Fruit fly (Drosophila melanogaster): Measurements from ENCODE around the gene CG9813.

dm6 chr3R:13374913-13375312, 4.7 kb downstream of the CG9813 start:
- TF ChIP-seq OdsH (GFP tag; optimal IDR thresholded peaks at IDR 0.05): no peak
- no peak for TF ChIP-seq Vsx2 (GFP tag; optimal IDR thresholded peaks at IDR 0.05; ENCODE audit: partially characterized antibody)
- no peak for TF ChIP-seq HLH106 (tag; optimal IDR thresholded peaks at IDR 0.05)
- no peak for TF ChIP-seq fru (GFP tag; optimal IDR thresholded peaks at IDR 0.05)
- TF ChIP-seq Dfd (GFP tag; optimal IDR thresholded peaks at IDR 0.05): no peak
- TF ChIP-seq GATAd (GFP tag; optimal IDR thresholded peaks at IDR 0.05): no peak
- no peak for TF ChIP-seq br (GFP tag; optimal IDR thresholded peaks at IDR 0.05)
- no peak for TF ChIP-seq jim (GFP tag; optimal IDR thresholded peaks at IDR 0.05)
- no peak for TF ChIP-seq pan (optimal IDR thresholded peaks at IDR 0.05)
- TF ChIP-seq Jra (GFP tag; optimal IDR thresholded peaks at IDR 0.05): no peak
- no peak for TF ChIP-seq lola (GFP tag; optimal IDR thresholded peaks at IDR 0.05)
- TF ChIP-seq tai (GFP tag; optimal IDR thresholded peaks at IDR 0.05): no peak

Measured in whole organism, wandering third instar larva.